Fruit fly (Drosophila melanogaster) whole organism, embryonic: ENCODE measurements around the gene CG44437.

Source experiments
- Abd-B ChIP-seq: fragments of 200-800 bp; sonication (Bioruptor generic); optimal IDR thresholded peaks from 2 replicates; lab custom pipeline; 2018; ENCODE audit warnings: missing biosample characterization, mild to moderate bottlenecking, missing genetic modification characterization, moderate library complexity
- Aef1 ChIP-seq: fragments of 200-800 bp; sonication (Bioruptor generic); IDR thresholded peaks from 3 replicates; pipeline ENCODE4 v1.3.6; 2022; ENCODE audit warnings: missing biosample characterization, missing genetic modification characterization
- Blimp-1 ChIP-seq: fragments of 200-800 bp; sonication (Bioruptor generic); optimal IDR thresholded peaks from 3 replicates; lab custom pipeline; 2018; ENCODE audit warnings: missing biosample characterization, missing genetic modification characterization, mild to moderate bottlenecking, moderate library complexity, missing genetic modification reagents
- CG10366 ChIP-seq: fragments of 200-800 bp; sonication (Bioruptor generic); IDR thresholded peaks from 2 replicates; pipeline ENCODE4 v1.3.6; 2022; ENCODE audit warnings: missing biosample characterization, missing genetic modification characterization
- CG10654 ChIP-seq: fragments of 200-800 bp; sonication (Bioruptor generic); optimal IDR thresholded peaks from 2 replicates; lab custom pipeline; 2016; ENCODE audit warnings: missing biosample characterization, missing genetic modification characterization
- CG11247 ChIP-seq: fragments of 200-800 bp; sonication (Bioruptor generic); IDR thresholded peaks from 2 replicates; pipeline ENCODE4 v1.3.6; 2022; ENCODE audit warnings: missing biosample characterization, missing genetic modification characterization
- CG13287 ChIP-seq: fragments of 200-800 bp; sonication (Bioruptor generic); IDR thresholded peaks from 2 replicates; pipeline ENCODE4 v1.3.6; 2022; ENCODE audit warnings: missing biosample characterization, missing genetic modification characterization; ENCODE audit not compliant: partially characterized antibody
- CG15011 ChIP-seq: fragments of 200-800 bp; sonication (Bioruptor generic); optimal IDR thresholded peaks from 3 replicates; lab custom pipeline; 2018; ENCODE audit warnings: missing biosample characterization, mild to moderate bottlenecking, missing genetic modification characterization
- CG15696 ChIP-seq: fragments of 200-800 bp; sonication (Bioruptor generic); optimal IDR thresholded peaks from 2 replicates; lab custom pipeline; 2019; ENCODE audit warnings: missing biosample characterization, mild to moderate bottlenecking, missing genetic modification characterization, moderate library complexity
- CG33213 ChIP-seq: fragments of 200-800 bp; sonication (Bioruptor generic); optimal IDR thresholded peaks from 3 replicates; lab custom pipeline; 2016; ENCODE audit warnings: missing biosample characterization, missing genetic modification characterization
- CG43689 ChIP-seq: fragments of 200-800 bp; sonication (Bioruptor generic); IDR thresholded peaks from 2 replicates; pipeline ENCODE4 v1.3.6; 2022; ENCODE audit warnings: missing biosample characterization, missing genetic modification characterization
- CG4617 ChIP-seq: fragments of 200-800 bp; sonication (Bioruptor generic); optimal IDR thresholded peaks from 3 replicates; lab custom pipeline; 2016; ENCODE audit warnings: missing biosample characterization, missing genetic modification characterization, borderline replicate concordance
- CG4707 ChIP-seq: fragments of 200-800 bp; sonication (Bioruptor generic); optimal IDR thresholded peaks from 2 replicates; lab custom pipeline; 2018; ENCODE audit warnings: missing biosample characterization, mild to moderate bottlenecking, missing genetic modification characterization, moderate library complexity
- CG4730 ChIP-seq: fragments of 200-800 bp; sonication (Bioruptor generic); IDR thresholded peaks from 2 replicates; pipeline ENCODE4 v1.3.6; 2022; ENCODE audit warnings: missing biosample characterization, missing genetic modification characterization
- CG8388 ChIP-seq: fragments of 200-800 bp; sonication (Bioruptor generic); optimal IDR thresholded peaks from 2 replicates; lab custom pipeline; 2019; ENCODE audit warnings: missing biosample characterization, mild to moderate bottlenecking, missing genetic modification characterization, moderate library complexity
- Dbx ChIP-seq: fragments of 200-800 bp; sonication (Bioruptor generic); IDR thresholded peaks from 3 replicates; pipeline ENCODE4 v1.3.6; 2022; ENCODE audit warnings: missing biosample characterization, missing genetic modification characterization
- Dref ChIP-seq: fragments of 200-800 bp; sonication (Bioruptor generic); IDR thresholded peaks from 2 replicates; pipeline ENCODE4 v1.3.6; 2022; ENCODE audit warnings: missing biosample characterization, missing genetic modification characterization
- Drgx ChIP-seq: fragments of 200-800 bp; sonication (Bioruptor generic); IDR thresholded peaks from 2 replicates; pipeline ENCODE4 v1.3.6; 2022; ENCODE audit warnings: missing biosample characterization, missing genetic modification characterization
- E2f2 ChIP-seq: fragments of 200-800 bp; sonication (Bioruptor generic); IDR thresholded peaks from 2 replicates; pipeline ENCODE4 v1.3.6; 2022; ENCODE audit warnings: missing biosample characterization, missing genetic modification characterization
- Fer3 ChIP-seq: fragments of 200-800 bp; sonication (Bioruptor generic); optimal IDR thresholded peaks from 2 replicates; lab custom pipeline; 2018; ENCODE audit warnings: missing biosample characterization, mild to moderate bottlenecking, missing genetic modification characterization, moderate library complexity
- Gsc ChIP-seq: fragments of 200-800 bp; sonication (Bioruptor generic); IDR thresholded peaks from 2 replicates; pipeline ENCODE4 v1.3.6; 2022; ENCODE audit warnings: missing biosample characterization, missing genetic modification characterization
- Hand ChIP-seq: fragments of 200-800 bp; sonication (Bioruptor generic); optimal IDR thresholded peaks from 2 replicates; lab custom pipeline; 2017; ENCODE audit warnings: mild to moderate bottlenecking, missing biosample characterization, missing genetic modification reagents, missing genetic modification characterization
- Med ChIP-seq: fragments of 200-800 bp; sonication (Bioruptor generic); peaks from one replicate; lab custom pipeline; 2016; ENCODE audit warnings: missing biosample characterization, missing genetic modification characterization, mild to moderate bottlenecking, inconsistent platforms, moderate library complexity
- NFAT ChIP-seq: fragments of 200-800 bp; sonication (Bioruptor generic); IDR thresholded peaks from 2 replicates; pipeline ENCODE4 v1.3.6; 2022; ENCODE audit warnings: missing biosample characterization, missing genetic modification characterization
- Nf-YA ChIP-seq: fragments of 200-800 bp; sonication (Bioruptor generic); IDR thresholded peaks from 2 replicates; pipeline ENCODE4 v1.3.6; 2022; ENCODE audit warnings: missing biosample characterization, missing genetic modification characterization
- Nf-YC ChIP-seq: fragments of 200-800 bp; optimal IDR thresholded peaks from 3 replicates; lab custom pipeline; 2019; ENCODE audit warnings: missing biosample characterization, mild to moderate bottlenecking, missing genetic modification characterization, moderate library complexity
- Rx ChIP-seq: fragments of 200-800 bp; sonication (Bioruptor generic); IDR thresholded peaks from 2 replicates; pipeline ENCODE4 v1.3.6; 2022; ENCODE audit warnings: missing biosample characterization, missing genetic modification characterization
- Sry-β ChIP-seq: fragments of 200-800 bp; sonication (Bioruptor generic); optimal IDR thresholded peaks from 2 replicates; lab custom pipeline; 2018; ENCODE audit warnings: missing biosample characterization, mild to moderate bottlenecking, missing genetic modification characterization, moderate library complexity
- Taf1 ChIP-seq: fragments of 200-800 bp; sonication (Bioruptor generic); IDR thresholded peaks from 2 replicates; pipeline ENCODE4 v1.3.6; 2022; ENCODE audit warnings: missing biosample characterization, missing genetic modification characterization
- cato ChIP-seq: fragments of 200-800 bp; sonication (Bioruptor generic); optimal IDR thresholded peaks from 2 replicates; lab custom pipeline; 2016; ENCODE audit warnings: missing biosample characterization, missing genetic modification characterization, borderline replicate concordance
- cg ChIP-seq: fragments of 200-800 bp; sonication (Bioruptor generic); optimal IDR thresholded peaks from 3 replicates; lab custom pipeline; 2019; ENCODE audit warnings: missing biosample characterization, mild to moderate bottlenecking, missing genetic modification characterization, moderate library complexity
- chif ChIP-seq, 2 experiments: fragments of 200-800 bp; sonication (Bioruptor generic); optimal IDR thresholded peaks; 3 replicates each; lab custom pipeline; 2016; ENCODE audit warnings: missing biosample characterization in 2 of 2, missing genetic modification characterization in 2 of 2
- chinmo ChIP-seq: fragments of 200-800 bp; sonication (Bioruptor generic); IDR thresholded peaks from 4 replicates; pipeline ENCODE4 v1.3.6; 2022; ENCODE audit warnings: missing biosample characterization, missing genetic modification characterization; ENCODE audit not compliant: partially characterized antibody
- crol ChIP-seq: fragments of 200-800 bp; sonication (Bioruptor generic); IDR thresholded peaks from 2 replicates; pipeline ENCODE4 v1.3.6; 2022; ENCODE audit warnings: missing biosample characterization, missing genetic modification characterization
- cwo ChIP-seq: fragments of 200-800 bp; sonication (Bioruptor generic); optimal IDR thresholded peaks from 3 replicates; lab custom pipeline; 2017; ENCODE audit warnings: missing biosample characterization, missing genetic modification characterization, mild to moderate bottlenecking, moderate library complexity, missing genetic modification reagents
- dimm ChIP-seq: fragments of 200-800 bp; sonication (Bioruptor generic); IDR thresholded peaks from 2 replicates; pipeline ENCODE4 v1.3.6; 2022; ENCODE audit warnings: missing biosample characterization, missing genetic modification characterization
- fd3F ChIP-seq: fragments of 200-800 bp; sonication (Bioruptor generic); optimal IDR thresholded peaks from 2 replicates; lab custom pipeline; 2018; ENCODE audit warnings: missing biosample characterization, mild to moderate bottlenecking, missing genetic modification characterization, moderate library complexity
- fu2 ChIP-seq: fragments of 200-800 bp; sonication (Bioruptor generic); optimal IDR thresholded peaks from 2 replicates; lab custom pipeline; 2016; ENCODE audit warnings: missing biosample characterization, missing genetic modification characterization
- grau ChIP-seq: fragments of 200-800 bp; optimal IDR thresholded peaks from 3 replicates; lab custom pipeline; 2019; ENCODE audit warnings: missing biosample characterization, mild to moderate bottlenecking, missing genetic modification characterization, moderate library complexity
- gro ChIP-seq: fragments of 200-800 bp; sonication (Bioruptor generic); optimal IDR thresholded peaks from 2 replicates; lab custom pipeline; 2016; ENCODE audit warnings: missing biosample characterization, missing genetic modification characterization
- lola ChIP-seq, 3 experiments: fragments of >200 bp in 2 of 3; fragments of 200-800 bp in 1 of 3; sonication (Bioruptor generic) in 1 of 3; optimal IDR thresholded peaks; 2 replicates each; lab custom pipeline; 2017 to 2019; ENCODE audit warnings: missing biosample characterization in 3 of 3, missing genetic modification characterization in 3 of 3, mild to moderate bottlenecking in 1 of 3, moderate library complexity in 1 of 3
- nom ChIP-seq: fragments of 200-800 bp; sonication (Bioruptor generic); optimal IDR thresholded peaks from 2 replicates; lab custom pipeline; 2017; ENCODE audit warnings: missing biosample characterization, missing genetic modification characterization, mild to moderate bottlenecking, moderate library complexity, missing genetic modification reagents
- odd ChIP-seq: fragments of 200-800 bp; sonication (Bioruptor generic); optimal IDR thresholded peaks from 2 replicates; lab custom pipeline; 2017; ENCODE audit warnings: missing biosample characterization, mild to moderate bottlenecking, missing genetic modification characterization
- prd ChIP-seq, 3 experiments: fragments of >200 bp in 2 of 3; fragments of 200-800 bp in 1 of 3; sonication (Bioruptor generic) in 1 of 3; optimal IDR thresholded peaks in 2 of 3; IDR thresholded peaks in 1 of 3; 2 replicates in 2 of 3; 3 replicates in 1 of 3; pipeline versions ENCODE4 v1.3.6 to Lab custom; 2017 to 2022; ENCODE audit warnings: missing biosample characterization in 1 of 3, missing genetic modification characterization in 1 of 3
- ranshi ChIP-seq: fragments of 200-800 bp; sonication (Bioruptor generic); IDR thresholded peaks from 2 replicates; pipeline ENCODE4 v1.3.6; 2022; ENCODE audit warnings: missing biosample characterization, missing genetic modification characterization
- sc ChIP-seq, 3 experiments: fragments of >200 bp in 2 of 3; fragments of 200-800 bp in 1 of 3; sonication (Bioruptor generic) in 1 of 3; optimal IDR thresholded peaks; 2 replicates in 2 of 3; 3 replicates in 1 of 3; lab custom pipeline; 2017; ENCODE audit warnings: mild to moderate bottlenecking in 1 of 3, missing biosample characterization in 1 of 3, missing genetic modification characterization in 1 of 3, missing genetic modification reagents in 1 of 3
- sug ChIP-seq: fragments of 200-800 bp; optimal IDR thresholded peaks from 2 replicates; lab custom pipeline; 2019; ENCODE audit warnings: missing biosample characterization, mild to moderate bottlenecking, missing genetic modification characterization, moderate library complexity
- trem ChIP-seq: fragments of 200-800 bp; optimal IDR thresholded peaks from 3 replicates; lab custom pipeline; 2019; ENCODE audit warnings: missing biosample characterization, mild to moderate bottlenecking, missing genetic modification characterization, moderate library complexity

Gene CG44437

dm6 chrX:13234738-13235470 is 32.8 kb upstream of the CG44437 start:
- TF ChIP-seq Med (GFP tag; lab: Kevin White, UChicago): peak; percentile 79
- peak; percentile 94 for TF ChIP-seq grau (tag; lab: Kevin White, UChicago)
- TF ChIP-seq ranshi (GFP tag; lab: Robert Waterston, UW): peak; percentile 31
- peak; percentile 38; the same call in 1 of the 2 replicates for TF ChIP-seq CG10366 (GFP tag; lab: Robert Waterston, UW)
- peak; percentile 75; the same call in 1 of the 4 replicates for TF ChIP-seq chinmo
- TF ChIP-seq Rx (GFP tag; lab: Robert Waterston, UW): no peak
- TF ChIP-seq dimm (GFP tag; lab: Robert Waterston, UW): 0 out of 2 replicates have a peak, but pooled peaks have one; percentile 3
- TF ChIP-seq CG4707: no peak
- TF ChIP-seq crol (GFP tag; lab: Robert Waterston, UW): peak; percentile 91
- no peak for TF ChIP-seq Nf-YA
- TF ChIP-seq cato: no peak
- TF ChIP-seq Sry-β (GFP tag; lab: Kevin White, UChicago): no peak
- TF ChIP-seq Dref (GFP tag; lab: Robert Waterston, UW): no peak
- TF ChIP-seq trem (tag; lab: Kevin White, UChicago): no peak
- TF ChIP-seq CG43689: no peak
- TF ChIP-seq chif (GFP tag; optimal IDR thresholded peaks at IDR 0.05; lab: Kevin White, UChicago): no peak
- TF ChIP-seq Gsc (GFP tag; lab: Robert Waterston, UW): no peak
- no peak for TF ChIP-seq E2f2 (GFP tag; lab: Robert Waterston, UW)
- TF ChIP-seq CG10654 (GFP tag; lab: Kevin White, UChicago): no peak
- no peak for TF ChIP-seq CG15696 (tag; lab: Kevin White, UChicago)
- peak; percentile 25; the same call in 1 of the 2 replicates for TF ChIP-seq NFAT (GFP tag; lab: Robert Waterston, UW)
- TF ChIP-seq Drgx (GFP tag; lab: Robert Waterston, UW): peak; percentile 56
- no peak for TF ChIP-seq cwo (GFP tag; lab: Kevin White, UChicago)
- TF ChIP-seq lola (GFP tag; optimal IDR thresholded peaks at IDR 0.05; lab: Kevin White, UChicago): no peak
- no peak for TF ChIP-seq Aef1
- no peak for TF ChIP-seq Fer3
- 0 out of 3 replicates have a peak, but pooled peaks have one; percentile 12 for TF ChIP-seq Dbx
- no peak for TF ChIP-seq Hand (GFP tag; lab: Kevin White, UChicago)
- TF ChIP-seq sug (tag; lab: Kevin White, UChicago): no peak
- no peak for TF ChIP-seq odd (GFP tag; lab: Kevin White, UChicago)
- peak; percentile 16 for TF ChIP-seq fd3F
- no peak for TF ChIP-seq Nf-YC (tag; lab: Kevin White, UChicago)
- TF ChIP-seq prd (optimal IDR thresholded peaks at IDR 0.05; lab: Kevin White, UChicago): no peak
- TF ChIP-seq prd (GFP tag; IDR thresholded peaks at IDR 0.05; lab: Robert Waterston, UW): peak; percentile 33; the same call in 1 of the 3 replicates
- no peak for TF ChIP-seq sc (optimal IDR thresholded peaks at IDR 0.05; lab: Kevin White, UChicago)
- TF ChIP-seq sc (GFP tag; optimal IDR thresholded peaks at IDR 0.05; lab: Kevin White, UChicago): no peak
- TF ChIP-seq cg (GFP tag; lab: Kevin White, UChicago): no peak
- no peak for TF ChIP-seq Blimp-1
- no peak for TF ChIP-seq CG8388 (GFP tag; lab: Kevin White, UChicago)
- TF ChIP-seq Abd-B (GFP tag; lab: Kevin White, UChicago): no peak
- no peak for TF ChIP-seq CG15011
- TF ChIP-seq CG13287: 0 out of 2 replicates have a peak, but pooled peaks have one; percentile 10
- TF ChIP-seq CG33213 (GFP tag; lab: Kevin White, UChicago): no peak
- TF ChIP-seq CG4617 (GFP tag; lab: Kevin White, UChicago): no peak
- peak; percentile 12 for TF ChIP-seq nom (GFP tag; lab: Kevin White, UChicago)
- TF ChIP-seq fu2 (GFP tag; lab: Kevin White, UChicago): no peak
- no peak for TF ChIP-seq CG4730 (GFP tag; lab: Robert Waterston, UW)
- TF ChIP-seq Taf1 (GFP tag; lab: Robert Waterston, UW): no peak
- TF ChIP-seq CG11247: no peak
- TF ChIP-seq gro: no peak
